Fruit fly (Drosophila melanogaster) whole organism, embryonic: ENCODE results near the gene ATPsynG.

Experiments
- Atf-2 ChIP-seq: fragments of 200-800 bp; sonication (Bioruptor generic); optimal IDR thresholded peaks from 2 replicates; lab custom pipeline; 2016; ENCODE audit warnings: missing biosample characterization, missing genetic modification characterization
- BEAF-32 ChIP-seq: fragments of 200-800 bp; sonication (Bioruptor generic); optimal IDR thresholded peaks from 3 replicates; lab custom pipeline; 2017; ENCODE audit warnings: missing biosample characterization, missing genetic modification characterization, mild to moderate bottlenecking, moderate library complexity, missing genetic modification reagents
- CG10431 ChIP-seq: fragments of 200-800 bp; sonication (Bioruptor generic); optimal IDR thresholded peaks from 3 replicates; lab custom pipeline; 2018; ENCODE audit warnings: missing biosample characterization, mild to moderate bottlenecking, missing genetic modification characterization
- CG11504 ChIP-seq: fragments of 200-800 bp; sonication (Bioruptor generic); optimal IDR thresholded peaks from 3 replicates; lab custom pipeline; 2019; ENCODE audit warnings: missing biosample characterization, mild to moderate bottlenecking, missing genetic modification characterization, moderate library complexity
- CG11696 ChIP-seq: fragments of 200-800 bp; sonication (Bioruptor generic); IDR thresholded peaks from 2 replicates; pipeline ENCODE4 v1.3.6; 2022; ENCODE audit warnings: missing biosample characterization, missing genetic modification characterization
- CG11723 ChIP-seq: fragments of 200-800 bp; sonication (Bioruptor generic); optimal IDR thresholded peaks from 2 replicates; lab custom pipeline; 2017; ENCODE audit warnings: missing biosample characterization, mild to moderate bottlenecking, missing genetic modification characterization
- CG12071 ChIP-seq: fragments of 200-800 bp; sonication (Bioruptor generic); optimal IDR thresholded peaks from 3 replicates; lab custom pipeline; 2018; ENCODE audit warnings: missing biosample characterization, mild to moderate bottlenecking, missing genetic modification characterization
- CG13424 ChIP-seq: fragments of 200-800 bp; sonication (Bioruptor generic); optimal IDR thresholded peaks from 2 replicates; lab custom pipeline; 2019; ENCODE audit warnings: missing biosample characterization, mild to moderate bottlenecking, missing genetic modification characterization, moderate library complexity
- CG13775 ChIP-seq: fragments of 200-800 bp; sonication (Bioruptor generic); optimal IDR thresholded peaks from 3 replicates; lab custom pipeline; 2017; ENCODE audit warnings: missing biosample characterization, mild to moderate bottlenecking, missing genetic modification characterization
- CG14710 ChIP-seq: fragments of 200-800 bp; sonication (Bioruptor generic); optimal IDR thresholded peaks from 3 replicates; lab custom pipeline; 2019; ENCODE audit warnings: missing biosample characterization, mild to moderate bottlenecking, missing genetic modification characterization, moderate library complexity
- CG14860 ChIP-seq: fragments of 200-800 bp; sonication (Bioruptor generic); IDR thresholded peaks from 3 replicates; pipeline ENCODE4 v1.3.6; 2022; ENCODE audit warnings: missing biosample characterization, missing genetic modification characterization; ENCODE audit not compliant: partially characterized antibody
- CG15011 ChIP-seq: fragments of 200-800 bp; sonication (Bioruptor generic); optimal IDR thresholded peaks from 3 replicates; lab custom pipeline; 2018; ENCODE audit warnings: missing biosample characterization, mild to moderate bottlenecking, missing genetic modification characterization
- CG15696 ChIP-seq: fragments of 200-800 bp; sonication (Bioruptor generic); optimal IDR thresholded peaks from 2 replicates; lab custom pipeline; 2019; ENCODE audit warnings: missing biosample characterization, mild to moderate bottlenecking, missing genetic modification characterization, moderate library complexity
- CG18262 ChIP-seq: fragments of 200-800 bp; optimal IDR thresholded peaks from 3 replicates; lab custom pipeline; 2019; ENCODE audit warnings: missing biosample characterization, mild to moderate bottlenecking, missing genetic modification characterization, moderate library complexity
- CG2712 ChIP-seq: fragments of 200-800 bp; optimal IDR thresholded peaks from 3 replicates; lab custom pipeline; 2019; ENCODE audit warnings: missing biosample characterization, mild to moderate bottlenecking, missing genetic modification characterization, moderate library complexity
- CG3407 ChIP-seq: fragments of 200-800 bp; sonication (Bioruptor generic); optimal IDR thresholded peaks from 2 replicates; lab custom pipeline; 2018; ENCODE audit warnings: missing biosample characterization, mild to moderate bottlenecking, missing genetic modification characterization
- CG5180 ChIP-seq: fragments of 200-800 bp; sonication (Bioruptor generic); optimal IDR thresholded peaks from 3 replicates; lab custom pipeline; 2017; ENCODE audit warnings: missing biosample characterization, missing genetic modification characterization, mild to moderate bottlenecking, moderate library complexity, missing genetic modification reagents
- CG6765 ChIP-seq: fragments of 200-800 bp; sonication (Bioruptor generic); optimal IDR thresholded peaks from 3 replicates; lab custom pipeline; 2017; ENCODE audit warnings: missing biosample characterization, mild to moderate bottlenecking, missing genetic modification characterization
- CG7786 ChIP-seq: fragments of 200-800 bp; sonication (Bioruptor generic); optimal IDR thresholded peaks from 2 replicates; lab custom pipeline; 2016; ENCODE audit warnings: missing biosample characterization, missing genetic modification characterization
- CG9437 ChIP-seq: fragments of 200-800 bp; sonication (Bioruptor generic); optimal IDR thresholded peaks from 2 replicates; lab custom pipeline; 2018; ENCODE audit warnings: missing biosample characterization, mild to moderate bottlenecking, missing genetic modification characterization
- CTCF ChIP-seq: fragments of 200-800 bp; sonication (Bioruptor generic); optimal IDR thresholded peaks from 2 replicates; lab custom pipeline; 2017; ENCODE audit warnings: missing biosample characterization, mild to moderate bottlenecking, missing genetic modification characterization, moderate library complexity
- Camta ChIP-seq: fragments of 200-800 bp; sonication (Bioruptor generic); optimal IDR thresholded peaks from 2 replicates; lab custom pipeline; 2016; ENCODE audit warnings: missing biosample characterization, missing genetic modification characterization
- HLH4C ChIP-seq: fragments of 200-800 bp; sonication (Bioruptor generic); IDR thresholded peaks from 3 replicates; pipeline ENCODE4 v1.3.6; 2022; ENCODE audit warnings: missing biosample characterization, missing genetic modification characterization; ENCODE audit not compliant: partially characterized antibody
- Lim3 ChIP-seq: fragments of 200-800 bp; sonication (Bioruptor generic); IDR thresholded peaks from 2 replicates; pipeline ENCODE4 v1.3.6; 2022; ENCODE audit warnings: missing biosample characterization, missing genetic modification characterization
- Med ChIP-seq: fragments of 200-800 bp; sonication (Bioruptor generic); peaks from one replicate; lab custom pipeline; 2016; ENCODE audit warnings: missing biosample characterization, missing genetic modification characterization, mild to moderate bottlenecking, inconsistent platforms, moderate library complexity
- NC2α ChIP-seq: fragments of 200-800 bp; sonication (Bioruptor generic); optimal IDR thresholded peaks from 2 replicates; lab custom pipeline; 2016; ENCODE audit warnings: missing biosample characterization, missing genetic modification characterization
- NFAT ChIP-seq: fragments of 200-800 bp; sonication (Bioruptor generic); IDR thresholded peaks from 2 replicates; pipeline ENCODE4 v1.3.6; 2022; ENCODE audit warnings: missing biosample characterization, missing genetic modification characterization
- Ptx1 ChIP-seq: fragments of 200-800 bp; sonication (Bioruptor generic); IDR thresholded peaks from 2 replicates; pipeline ENCODE4 v1.3.6; 2022; ENCODE audit warnings: missing biosample characterization, missing genetic modification characterization
- TFAM ChIP-seq: fragments of 200-800 bp; sonication (Bioruptor generic); optimal IDR thresholded peaks from 2 replicates; lab custom pipeline; 2017; ENCODE audit warnings: missing biosample characterization, missing genetic modification characterization, inconsistent platforms
- Trl ChIP-seq, 3 experiments: fragments of >200 bp in 2 of 3; fragments of 200-800 bp in 1 of 3; sonication (Bioruptor generic) in 1 of 3; optimal IDR thresholded peaks; 2 replicates in 1 of 3; 3 replicates in 2 of 3; lab custom pipeline; 2016 to 2017; ENCODE audit warnings: missing biosample characterization in 1 of 3, missing genetic modification characterization in 1 of 3
- aop ChIP-seq: fragments of 200-800 bp; sonication (Bioruptor generic); IDR thresholded peaks from 2 replicates; pipeline ENCODE4 v1.3.6; 2022; ENCODE audit warnings: missing biosample characterization, missing genetic modification characterization
- az2 ChIP-seq: fragments of 200-800 bp; sonication (Bioruptor generic); optimal IDR thresholded peaks from 3 replicates; lab custom pipeline; 2016; ENCODE audit warnings: missing biosample characterization, missing genetic modification characterization
- dmrt11E ChIP-seq: fragments of 200-800 bp; sonication (Bioruptor generic); optimal IDR thresholded peaks from 3 replicates; lab custom pipeline; 2018; ENCODE audit warnings: missing biosample characterization, mild to moderate bottlenecking, missing genetic modification characterization, moderate library complexity
- dmrt99B ChIP-seq: fragments of 200-800 bp; sonication (Bioruptor generic); optimal IDR thresholded peaks from 2 replicates; lab custom pipeline; 2018; ENCODE audit warnings: missing biosample characterization, mild to moderate bottlenecking, missing genetic modification characterization, moderate library complexity
- gcm2 ChIP-seq: fragments of 200-800 bp; sonication (Bioruptor generic); optimal IDR thresholded peaks from 2 replicates; lab custom pipeline; 2016; ENCODE audit warnings: missing biosample characterization, missing genetic modification characterization
- jing ChIP-seq: fragments of 200-800 bp; sonication (Bioruptor generic); optimal IDR thresholded peaks from 2 replicates; lab custom pipeline; 2018; ENCODE audit warnings: missing biosample characterization, mild to moderate bottlenecking, missing genetic modification characterization
- ken ChIP-seq: fragments of 200-800 bp; sonication (Bioruptor generic); IDR thresholded peaks from 3 replicates; pipeline ENCODE4 v1.3.6; 2022; ENCODE audit warnings: missing biosample characterization, missing genetic modification characterization
- mam ChIP-seq: fragments of 200-800 bp; sonication (Bioruptor generic); optimal IDR thresholded peaks from 3 replicates; lab custom pipeline; 2016; ENCODE audit warnings: missing biosample characterization, missing genetic modification characterization
- pan ChIP-seq, 4 experiments: fragments of >200 bp in 3 of 4; fragments of 200-800 bp in 1 of 4; sonication (Bioruptor generic) in 1 of 4; optimal IDR thresholded peaks in 3 of 4; IDR thresholded peaks in 1 of 4; 2 replicates each; pipeline versions ENCODE4 v1.3.6 to Lab custom; 2017 to 2022; ENCODE audit warnings: missing biosample characterization in 2 of 4, missing genetic modification characterization in 2 of 4, mixed read lengths in 1 of 4
- peb ChIP-seq: fragments of 200-800 bp; sonication (Bioruptor generic); IDR thresholded peaks from 2 replicates; pipeline ENCODE4 v1.3.6; 2022; ENCODE audit warnings: missing biosample characterization, missing genetic modification characterization
- prd ChIP-seq, 3 experiments: fragments of >200 bp in 2 of 3; fragments of 200-800 bp in 1 of 3; sonication (Bioruptor generic) in 1 of 3; optimal IDR thresholded peaks in 2 of 3; IDR thresholded peaks in 1 of 3; 2 replicates in 2 of 3; 3 replicates in 1 of 3; pipeline versions ENCODE4 v1.3.6 to Lab custom; 2017 to 2022; ENCODE audit warnings: missing biosample characterization in 1 of 3, missing genetic modification characterization in 1 of 3
- pum ChIP-seq: fragments of 200-800 bp; sonication (Bioruptor generic); optimal IDR thresholded peaks from 2 replicates; lab custom pipeline; 2016; ENCODE audit warnings: missing biosample characterization, missing genetic modification characterization
- row ChIP-seq: fragments of 200-800 bp; sonication (Bioruptor generic); IDR thresholded peaks from 3 replicates; pipeline ENCODE4 v1.3.6; 2022; ENCODE audit warnings: missing biosample characterization, missing genetic modification characterization
- sc ChIP-seq, 3 experiments: fragments of >200 bp in 2 of 3; fragments of 200-800 bp in 1 of 3; sonication (Bioruptor generic) in 1 of 3; optimal IDR thresholded peaks; 2 replicates in 2 of 3; 3 replicates in 1 of 3; lab custom pipeline; 2017; ENCODE audit warnings: mild to moderate bottlenecking in 1 of 3, missing biosample characterization in 1 of 3, missing genetic modification characterization in 1 of 3, missing genetic modification reagents in 1 of 3
- sens ChIP-seq: fragments of 200-800 bp; sonication (Bioruptor generic); peaks from one replicate; lab custom pipeline; 2016; ENCODE audit warnings: missing biosample characterization, missing genetic modification characterization
- sr ChIP-seq: fragments of 200-800 bp; sonication (Bioruptor generic); IDR thresholded peaks from 3 replicates; pipeline ENCODE4 v1.3.6; 2022; ENCODE audit warnings: missing biosample characterization, missing genetic modification characterization
- tgo ChIP-seq: fragments of 200-800 bp; sonication (Bioruptor generic); IDR thresholded peaks from 3 replicates; pipeline ENCODE4 v1.3.6; 2022; ENCODE audit warnings: missing biosample characterization, missing genetic modification characterization
- tup ChIP-seq: fragments of 200-800 bp; sonication (Bioruptor generic); optimal IDR thresholded peaks from 2 replicates; lab custom pipeline; 2016; ENCODE audit warnings: missing biosample characterization, mild to moderate bottlenecking, missing genetic modification characterization, moderate library complexity
- unpg ChIP-seq: fragments of 200-800 bp; sonication (Bioruptor generic); optimal IDR thresholded peaks from 3 replicates; lab custom pipeline; 2018; ENCODE audit warnings: missing biosample characterization, mild to moderate bottlenecking, missing genetic modification characterization, moderate library complexity

ATPsynG gene

DNA sequence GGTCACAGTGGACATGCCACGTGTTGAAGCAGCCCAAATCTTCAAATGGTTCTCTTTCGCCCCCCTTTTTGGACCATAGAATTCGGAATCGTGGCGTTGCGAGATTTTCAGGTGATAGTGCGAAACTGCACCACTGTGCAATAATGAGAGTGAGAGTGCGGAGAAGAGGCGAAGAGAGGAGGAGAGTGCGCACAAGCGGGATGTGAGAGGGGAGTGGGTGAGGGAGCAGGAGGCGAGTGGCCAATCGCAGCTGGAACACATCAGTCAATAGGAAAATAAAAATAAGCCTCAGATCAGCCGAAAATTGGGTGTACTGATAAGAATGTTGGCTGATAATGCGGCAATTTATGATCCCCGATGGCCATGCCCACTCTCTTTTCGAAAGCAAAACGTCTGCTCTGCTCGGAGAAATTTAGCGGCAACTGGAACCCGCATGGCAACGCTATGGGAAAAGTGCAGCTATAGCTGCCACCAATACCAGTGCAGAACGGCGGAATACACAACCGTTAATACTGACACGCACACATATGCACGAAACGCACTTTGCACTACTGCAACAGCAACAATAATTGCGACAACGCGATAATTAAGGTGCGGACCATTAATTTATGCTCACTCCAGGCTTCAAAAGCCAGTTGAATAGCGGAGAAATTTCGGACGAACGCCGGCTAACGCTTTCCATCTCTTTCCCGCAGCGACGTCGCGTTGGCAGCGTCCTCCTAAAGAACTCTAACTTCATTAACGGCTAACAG is 8.8 kb downstream of the ATPsynG start (continued):
- TF ChIP-seq CG3407 (GFP tag; lab: Kevin White, UChicago) (no peak), dmrt99B (tag; lab: Kevin White, UChicago) (no peak), CG2712 (peak; percentile 25), tup (GFP tag; lab: Kevin White, UChicago) (no peak), CG9437 (GFP tag; lab: Kevin White, UChicago) (no peak), CG13775 (no peak), CG18262 (tag; lab: Kevin White, UChicago) (no peak), TFAM (GFP tag; lab: Kevin White, UChicago) (no peak), CTCF (GFP tag; lab: Kevin White, UChicago) (no peak), ken (GFP tag; lab: Robert Waterston, UW) (0 out of 3 replicates have a peak, but pooled peaks have one; percentile 26), CG11696 (GFP tag; lab: Robert Waterston, UW) (no peak), Atf-2 (GFP tag; lab: Kevin White, UChicago) (no peak), gcm2 (GFP tag; lab: Kevin White, UChicago) (no peak), CG14860 (GFP tag; lab: Robert Waterston, UW) (peak; percentile 32; the same call in 1 of the 3 replicates), pan (optimal IDR thresholded peaks at IDR 0.05; lab: Kevin White, UChicago) (no peak), pan (GFP tag; optimal IDR thresholded peaks at IDR 0.05 in 1 of 2, IDR thresholded peaks at IDR 0.05 in 1 of 2) (no peak), sc (optimal IDR thresholded peaks at IDR 0.05; lab: Kevin White, UChicago) (no peak), sc (GFP tag; optimal IDR thresholded peaks at IDR 0.05; lab: Kevin White, UChicago) (no peak), peb (GFP tag; lab: Robert Waterston, UW) (no peak), az2 (GFP tag; lab: Kevin White, UChicago) (no peak), CG6765 (GFP tag; lab: Kevin White, UChicago) (no peak), CG5180 (GFP tag; lab: Kevin White, UChicago) (no peak), Trl (optimal IDR thresholded peaks at IDR 0.05; lab: Kevin White, UChicago) (peak; percentile 69 to 84), Trl (GFP tag; optimal IDR thresholded peaks at IDR 0.05; lab: Kevin White, UChicago) (peak; percentile 64), aop (GFP tag; lab: Robert Waterston, UW) (no peak), pum (GFP tag; lab: Kevin White, UChicago) (no peak), Camta (GFP tag; lab: Kevin White, UChicago) (no peak), NC2α (GFP tag; lab: Kevin White, UChicago) (peak; percentile 6), Lim3 (no peak), CG10431 (GFP tag; lab: Kevin White, UChicago) (no peak), dmrt11E (no peak), CG11504 (tag; lab: Kevin White, UChicago) (no peak), row (peak; percentile 77), prd (optimal IDR thresholded peaks at IDR 0.05; lab: Kevin White, UChicago) (no peak), prd (GFP tag; IDR thresholded peaks at IDR 0.05; lab: Robert Waterston, UW) (no peak; the same call in 2 of the 3 replicates), Ptx1 (GFP tag; lab: Robert Waterston, UW) (no peak), sr (GFP tag; lab: Robert Waterston, UW) (no peak), mam (peak; percentile 24), unpg (GFP tag; lab: Kevin White, UChicago) (no peak)

DNA sequence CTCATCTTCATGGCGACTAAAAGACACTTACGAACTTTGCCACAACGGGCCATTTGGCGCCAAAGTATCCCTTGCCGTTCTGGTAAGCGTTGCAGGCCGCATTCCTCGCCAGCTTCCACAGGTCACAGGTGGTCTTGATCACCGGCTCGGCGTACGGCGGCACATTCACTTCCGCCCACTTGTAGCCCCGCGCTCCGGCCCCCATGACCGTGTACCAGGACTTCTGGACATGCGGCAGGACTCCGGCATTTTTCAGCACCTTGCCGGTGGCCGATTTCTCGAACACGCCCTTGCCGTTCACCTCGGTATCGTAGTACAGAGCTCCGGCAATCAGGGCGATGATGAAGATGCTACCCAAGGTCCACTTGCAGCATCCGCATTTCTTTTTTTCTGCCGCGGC is 10.2 kb downstream of the ATPsynG start:
- no peak for TF ChIP-seq CG7786 (GFP tag; lab: Kevin White, UChicago)
- TF ChIP-seq CG15696 (tag; lab: Kevin White, UChicago), result no peak
- no peak for TF ChIP-seq CG13424 (tag; lab: Kevin White, UChicago)
- TF ChIP-seq NFAT, result no peak
- no peak for TF ChIP-seq tgo
- 0 out of 3 replicates have a peak, but pooled peaks have one; percentile 28 for TF ChIP-seq HLH4C (GFP tag; lab: Robert Waterston, UW)
- no peak for TF ChIP-seq CG14710 (tag; lab: Kevin White, UChicago)
- no peak for TF ChIP-seq jing (GFP tag; lab: Kevin White, UChicago)
- no peak for TF ChIP-seq CG6765 (GFP tag; lab: Kevin White, UChicago)
- TF ChIP-seq Med, result peak; percentile 58
- no peak for TF ChIP-seq BEAF-32 (GFP tag; lab: Kevin White, UChicago)
- no peak for TF ChIP-seq CG11723
- TF ChIP-seq CG12071 (GFP tag; lab: Kevin White, UChicago), result no peak
- no peak for TF ChIP-seq CG15011 (GFP tag; lab: Kevin White, UChicago)
- peak; percentile 68 for TF ChIP-seq sens (GFP tag; lab: Kevin White, UChicago)
